Worm (Caenorhabditis elegans): ENCODE measurements around the gene mtss-1.

DNA sequence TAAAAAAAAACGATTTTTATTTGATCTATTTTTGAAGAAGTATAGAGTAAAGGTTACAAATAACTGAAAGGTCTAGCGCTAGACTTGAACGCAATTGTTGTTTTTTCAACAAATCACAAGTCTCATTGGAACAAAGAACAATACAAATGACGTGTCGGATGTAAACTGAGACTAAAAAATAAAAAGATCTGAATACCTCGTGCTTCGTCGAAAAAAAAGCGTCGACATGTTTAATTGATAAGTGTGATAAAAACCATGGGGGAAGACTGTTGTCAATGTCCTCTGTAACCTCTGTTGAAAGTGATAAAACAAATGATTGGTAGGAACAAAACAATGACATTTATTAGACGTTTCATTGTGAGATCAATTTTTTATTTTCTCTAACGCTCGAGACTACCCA lies 14.6 kb downstream of the mtss-1 start:
- no peak for TF ChIP-seq ref-1 (GFP tag; conservative IDR thresholded peaks at IDR 0.05)
- TF ChIP-seq ztf-23 (GFP tag; IDR thresholded peaks at IDR 0.05), result no peak
- no peak for TF ChIP-seq ztf-29 (GFP tag; IDR thresholded peaks at IDR 0.05)

Measured in whole organism, midembryonic.